Fruit fly (Drosophila melanogaster) whole organism, embryonic: ENCODE measurements around the gene Nulp1.

Experiments
- Abd-B ChIP-seq: fragments of 200-800 bp; sonication (Bioruptor generic); optimal IDR thresholded peaks from 2 replicates; lab custom pipeline; 2018; ENCODE audit warnings: missing biosample characterization, mild to moderate bottlenecking, missing genetic modification characterization, moderate library complexity
- CG10147 ChIP-seq: fragments of 200-800 bp; sonication (Bioruptor generic); optimal IDR thresholded peaks from 2 replicates; lab custom pipeline; 2019; ENCODE audit warnings: missing biosample characterization, mild to moderate bottlenecking, missing genetic modification characterization, moderate library complexity
- CG1024 ChIP-seq: fragments of 200-800 bp; sonication (Bioruptor generic); IDR thresholded peaks from 2 replicates; pipeline ENCODE4 v1.3.6; 2022; ENCODE audit warnings: missing biosample characterization, missing genetic modification characterization
- CG10654 ChIP-seq: fragments of 200-800 bp; sonication (Bioruptor generic); optimal IDR thresholded peaks from 2 replicates; lab custom pipeline; 2016; ENCODE audit warnings: missing biosample characterization, missing genetic modification characterization
- CG1233 ChIP-seq: fragments of 200-800 bp; sonication (Bioruptor generic); optimal IDR thresholded peaks from 4 replicates; lab custom pipeline; 2018; ENCODE audit warnings: missing biosample characterization, mild to moderate bottlenecking, missing genetic modification characterization
- CG12769 ChIP-seq: fragments of 200-800 bp; sonication (Bioruptor generic); optimal IDR thresholded peaks from 2 replicates; lab custom pipeline; 2019; ENCODE audit warnings: missing biosample characterization, mild to moderate bottlenecking, missing genetic modification characterization, moderate library complexity
- CG12942 ChIP-seq: fragments of 200-800 bp; sonication (Bioruptor generic); optimal IDR thresholded peaks from 3 replicates; lab custom pipeline; 2016; ENCODE audit warnings: missing biosample characterization, missing genetic modification characterization
- CG13424 ChIP-seq: fragments of 200-800 bp; sonication (Bioruptor generic); optimal IDR thresholded peaks from 2 replicates; lab custom pipeline; 2019; ENCODE audit warnings: missing biosample characterization, mild to moderate bottlenecking, missing genetic modification characterization, moderate library complexity
- CG16815 ChIP-seq: fragments of 200-800 bp; sonication (Bioruptor generic); optimal IDR thresholded peaks from 3 replicates; lab custom pipeline; 2017; ENCODE audit warnings: missing biosample characterization, mild to moderate bottlenecking, missing genetic modification characterization
- CG17328 ChIP-seq: fragments of 200-800 bp; sonication (Bioruptor generic); IDR thresholded peaks from 2 replicates; pipeline ENCODE4 v1.3.6; 2022; ENCODE audit warnings: missing biosample characterization, missing genetic modification characterization
- CG17385 ChIP-seq: fragments of 200-800 bp; sonication (Bioruptor generic); optimal IDR thresholded peaks from 3 replicates; lab custom pipeline; 2018; ENCODE audit warnings: missing biosample characterization, mild to moderate bottlenecking, missing genetic modification characterization
- CG2120 ChIP-seq: fragments of 200-800 bp; sonication (Bioruptor generic); optimal IDR thresholded peaks from 3 replicates; lab custom pipeline; 2016; ENCODE audit warnings: missing biosample characterization, missing genetic modification characterization
- CG2199 ChIP-seq: fragments of 200-800 bp; sonication (Bioruptor generic); IDR thresholded peaks from 3 replicates; pipeline ENCODE4 v1.3.6; 2022; ENCODE audit warnings: missing biosample characterization, missing genetic modification characterization
- CG2202 ChIP-seq: fragments of 200-800 bp; sonication (Bioruptor generic); optimal IDR thresholded peaks from 2 replicates; lab custom pipeline; 2018; ENCODE audit warnings: missing biosample characterization, mild to moderate bottlenecking, missing genetic modification characterization
- CG30403 ChIP-seq: fragments of 200-800 bp; sonication (Bioruptor generic); optimal IDR thresholded peaks from 3 replicates; lab custom pipeline; 2016; ENCODE audit warnings: missing biosample characterization, missing genetic modification characterization
- CG31441 ChIP-seq: fragments of 200-800 bp; sonication (Bioruptor generic); IDR thresholded peaks from 2 replicates; pipeline ENCODE4 v1.3.6; 2022; ENCODE audit warnings: missing biosample characterization, missing genetic modification characterization
- CG3281 ChIP-seq: fragments of 200-800 bp; sonication (Bioruptor generic); optimal IDR thresholded peaks from 3 replicates; lab custom pipeline; 2017; ENCODE audit warnings: missing biosample characterization, mild to moderate bottlenecking, missing genetic modification characterization
- CG4424 ChIP-seq: fragments of 200-800 bp; sonication (Bioruptor generic); optimal IDR thresholded peaks from 3 replicates; lab custom pipeline; 2016; ENCODE audit warnings: missing biosample characterization, missing genetic modification characterization
- CG6854 ChIP-seq: fragments of 200-800 bp; sonication (Bioruptor generic); optimal IDR thresholded peaks from 3 replicates; lab custom pipeline; 2017; ENCODE audit warnings: missing biosample characterization, mild to moderate bottlenecking, missing genetic modification characterization
- Dek ChIP-seq: fragments of 200-800 bp; sonication (Bioruptor generic); optimal IDR thresholded peaks from 3 replicates; lab custom pipeline; 2019; ENCODE audit warnings: missing biosample characterization, mild to moderate bottlenecking, missing genetic modification characterization, moderate library complexity
- E2f1 ChIP-seq: fragments of 200-800 bp; sonication (Bioruptor generic); IDR thresholded peaks from 2 replicates; pipeline ENCODE4 v1.3.6; 2022; ENCODE audit warnings: missing biosample characterization, missing genetic modification characterization
- Ets65A ChIP-seq: fragments of 200-800 bp; sonication (Bioruptor generic); peaks from one replicate; lab custom pipeline; 2016; ENCODE audit warnings: missing biosample characterization, missing genetic modification characterization
- Gsc ChIP-seq: fragments of 200-800 bp; sonication (Bioruptor generic); IDR thresholded peaks from 2 replicates; pipeline ENCODE4 v1.3.6; 2022; ENCODE audit warnings: missing biosample characterization, missing genetic modification characterization
- Hr51 ChIP-seq, 2 experiments: fragments of 200-800 bp; sonication (Bioruptor generic); optimal IDR thresholded peaks; 2 replicates in 1 of 2; 3 replicates in 1 of 2; lab custom pipeline; 2016 to 2018; ENCODE audit warnings: missing biosample characterization in 2 of 2, missing genetic modification characterization in 2 of 2, mild to moderate bottlenecking in 1 of 2, moderate library complexity in 1 of 2
- Lpt ChIP-seq: fragments of >200 bp; optimal IDR thresholded peaks from 2 replicates; lab custom pipeline; 2018; ENCODE audit warnings: missing biosample characterization, missing genetic modification characterization
- Meics ChIP-seq: fragments of 200-800 bp; sonication (Bioruptor generic); optimal IDR thresholded peaks from 2 replicates; lab custom pipeline; 2017; ENCODE audit warnings: missing biosample characterization, mild to moderate bottlenecking, missing genetic modification characterization
- Mrtf ChIP-seq: fragments of 200-800 bp; sonication (Bioruptor generic); IDR thresholded peaks from 3 replicates; pipeline ENCODE4 v1.3.6; 2022; ENCODE audit warnings: missing biosample characterization, missing genetic modification characterization
- NfI ChIP-seq: fragments of 200-800 bp; sonication (Bioruptor generic); optimal IDR thresholded peaks from 3 replicates; lab custom pipeline; 2018; ENCODE audit warnings: missing biosample characterization, mild to moderate bottlenecking, missing genetic modification characterization, moderate library complexity
- Usf ChIP-seq: fragments of 200-800 bp; sonication (Bioruptor generic); optimal IDR thresholded peaks from 2 replicates; lab custom pipeline; 2017; ENCODE audit warnings: missing genotype, missing biosample characterization, missing genetic modification characterization
- amos ChIP-seq: fragments of 200-800 bp; sonication (Bioruptor generic); IDR thresholded peaks from 2 replicates; pipeline ENCODE4 v1.3.6; 2022; ENCODE audit warnings: missing biosample characterization, missing genetic modification characterization; ENCODE audit not compliant: partially characterized antibody
- bbx ChIP-seq: fragments of 200-800 bp; sonication (Bioruptor generic); IDR thresholded peaks from 2 replicates; pipeline ENCODE4 v1.3.6; 2022; ENCODE audit warnings: missing biosample characterization, missing genetic modification characterization; ENCODE audit not compliant: partially characterized antibody
- bcd ChIP-seq: fragments of 200-800 bp; sonication (Bioruptor generic); optimal IDR thresholded peaks from 2 replicates; lab custom pipeline; 2017; ENCODE audit warnings: missing biosample characterization, mild to moderate bottlenecking, missing genetic modification characterization
- chinmo ChIP-seq: fragments of 200-800 bp; sonication (Bioruptor generic); IDR thresholded peaks from 4 replicates; pipeline ENCODE4 v1.3.6; 2022; ENCODE audit warnings: missing biosample characterization, missing genetic modification characterization; ENCODE audit not compliant: partially characterized antibody
- cwo ChIP-seq: fragments of 200-800 bp; sonication (Bioruptor generic); optimal IDR thresholded peaks from 3 replicates; lab custom pipeline; 2017; ENCODE audit warnings: missing biosample characterization, missing genetic modification characterization, mild to moderate bottlenecking, moderate library complexity, missing genetic modification reagents
- gce ChIP-seq: fragments of 200-800 bp; sonication (Bioruptor generic); IDR thresholded peaks from 3 replicates; pipeline ENCODE4 v1.3.6; 2022; ENCODE audit warnings: missing biosample characterization, missing genetic modification characterization
- gem ChIP-seq: fragments of 200-800 bp; sonication (Bioruptor generic); optimal IDR thresholded peaks from 2 replicates; lab custom pipeline; 2019; ENCODE audit warnings: missing biosample characterization, mild to moderate bottlenecking, missing genetic modification characterization, moderate library complexity
- jing ChIP-seq: fragments of 200-800 bp; sonication (Bioruptor generic); optimal IDR thresholded peaks from 2 replicates; lab custom pipeline; 2018; ENCODE audit warnings: missing biosample characterization, mild to moderate bottlenecking, missing genetic modification characterization
- jumu ChIP-seq: fragments of 200-800 bp; sonication (Bioruptor generic); optimal IDR thresholded peaks from 3 replicates; lab custom pipeline; 2016; ENCODE audit warnings: missing biosample characterization, missing genetic modification characterization
- lab ChIP-seq: fragments of 200-800 bp; sonication (Bioruptor generic); optimal IDR thresholded peaks from 3 replicates; lab custom pipeline; 2017; ENCODE audit warnings: missing biosample characterization, missing genetic modification characterization, mild to moderate bottlenecking, moderate library complexity, missing genetic modification reagents
- mld ChIP-seq: fragments of 200-800 bp; sonication (Bioruptor generic); IDR thresholded peaks from 3 replicates; pipeline ENCODE4 v1.3.6; 2022; ENCODE audit warnings: missing biosample characterization, missing genetic modification characterization; ENCODE audit not compliant: partially characterized antibody
- pan ChIP-seq, 4 experiments: fragments of >200 bp in 3 of 4; fragments of 200-800 bp in 1 of 4; sonication (Bioruptor generic) in 1 of 4; optimal IDR thresholded peaks in 3 of 4; IDR thresholded peaks in 1 of 4; 2 replicates each; pipeline versions ENCODE4 v1.3.6 to Lab custom; 2017 to 2022; ENCODE audit warnings: missing biosample characterization in 2 of 4, missing genetic modification characterization in 2 of 4, mixed read lengths in 1 of 4
- pnt ChIP-seq: fragments of 200-800 bp; sonication (Bioruptor generic); optimal IDR thresholded peaks from 3 replicates; lab custom pipeline; 2016; ENCODE audit warnings: missing biosample characterization, missing genetic modification characterization
- salm ChIP-seq: fragments of 200-800 bp; sonication (Bioruptor generic); optimal IDR thresholded peaks from 2 replicates; lab custom pipeline; 2018; ENCODE audit warnings: missing biosample characterization, mild to moderate bottlenecking, missing genetic modification characterization
- sens-2 ChIP-seq: fragments of 200-800 bp; sonication (Bioruptor generic); IDR thresholded peaks from 2 replicates; pipeline ENCODE4 v1.3.6; 2022; ENCODE audit warnings: missing biosample characterization, missing genetic modification characterization
- sob ChIP-seq: fragments of 200-800 bp; sonication (Bioruptor generic); IDR thresholded peaks from 2 replicates; pipeline ENCODE4 v1.3.6; 2022; ENCODE audit warnings: missing biosample characterization, missing genetic modification characterization
- ssp ChIP-seq: fragments of 200-800 bp; sonication (Bioruptor generic); IDR thresholded peaks from 2 replicates; pipeline ENCODE4 v1.3.6; 2022; ENCODE audit warnings: missing biosample characterization, missing genetic modification characterization
- usp ChIP-seq: fragments of >200 bp; optimal IDR thresholded peaks from 2 replicates; lab custom pipeline; 2017; ENCODE audit warnings: missing biosample characterization, missing genetic modification characterization
- zf30C ChIP-seq: fragments of 200-800 bp; sonication (Bioruptor generic); optimal IDR thresholded peaks from 3 replicates; lab custom pipeline; 2018; ENCODE audit warnings: missing biosample characterization, mild to moderate bottlenecking, missing genetic modification characterization

Nulp1 gene

DNA sequence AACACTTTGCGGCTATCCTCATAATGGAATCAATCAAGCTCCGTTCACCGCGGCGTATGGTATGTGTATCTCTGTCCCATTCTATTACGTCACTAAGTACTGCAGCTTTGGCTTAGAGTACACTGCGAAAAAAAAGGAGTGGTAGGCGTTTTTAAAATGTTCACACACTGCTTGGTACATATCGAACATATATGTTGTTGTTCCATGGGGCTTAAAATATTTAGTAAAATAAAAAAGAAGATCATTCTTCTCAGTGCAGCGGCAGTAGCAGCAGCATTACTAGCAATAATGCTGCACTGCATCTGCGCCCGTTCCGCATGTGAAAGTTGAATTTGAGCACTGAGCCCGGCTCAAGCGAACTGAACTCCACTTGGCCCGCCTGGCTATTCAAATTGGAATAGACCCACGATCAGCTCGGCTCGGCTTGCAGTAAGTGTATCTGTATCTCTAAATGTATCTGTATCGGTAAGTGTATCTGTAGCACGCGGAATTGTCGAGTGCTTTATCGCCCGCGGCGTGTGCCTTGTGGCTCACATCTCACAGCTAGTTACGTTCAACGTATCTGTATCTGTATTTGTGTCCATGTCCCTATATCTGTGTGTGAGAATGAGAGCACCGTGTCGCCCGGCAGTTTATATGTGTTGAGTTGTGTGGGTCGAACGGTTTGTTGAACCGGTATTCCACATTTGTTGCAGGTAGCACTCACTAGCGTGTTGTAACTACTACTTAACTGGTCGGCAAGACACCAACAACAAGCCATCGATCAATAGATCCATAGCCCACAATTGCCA is 43.2 kb downstream of the Nulp1 start (continued):
- peak; percentile 46 for TF ChIP-seq Ets65A (GFP tag; lab: Kevin White, UChicago)
- TF ChIP-seq CG6854 (GFP tag; lab: Kevin White, UChicago), result no peak
- peak; percentile 33 for TF ChIP-seq CG12942 (GFP tag; lab: Kevin White, UChicago)
- TF ChIP-seq Abd-B (GFP tag; lab: Kevin White, UChicago), result peak; percentile 33
- no peak for TF ChIP-seq amos
- TF ChIP-seq sens-2, result no peak
- 0 out of 4 replicates have a peak, but pooled peaks have one; percentile 48 for TF ChIP-seq chinmo (GFP tag; lab: Robert Waterston, UW)
- peak; percentile 63 for TF ChIP-seq CG17328
- peak; percentile 27 for TF ChIP-seq jumu
- peak; percentile 33; the same call in 1 of the 2 replicates for TF ChIP-seq ssp
- peak; percentile 53; the same call in 1 of the 3 replicates for TF ChIP-seq Mrtf
- TF ChIP-seq cwo (GFP tag; lab: Kevin White, UChicago), result peak; percentile 7
- no peak for TF ChIP-seq CG16815 (GFP tag; lab: Kevin White, UChicago)
- peak; percentile 46; the same call in 1 of the 2 replicates for TF ChIP-seq Gsc
- TF ChIP-seq CG13424 (tag; lab: Kevin White, UChicago), result peak; percentile 65
- no peak for TF ChIP-seq Dek (tag; lab: Kevin White, UChicago)
- TF ChIP-seq Usf (GFP tag; lab: Kevin White, UChicago), result no peak
- TF ChIP-seq Lpt (GFP tag; lab: Kevin White, UChicago), result no peak
- TF ChIP-seq jing (GFP tag; lab: Kevin White, UChicago), result peak; percentile 65
- peak; percentile 36 for TF ChIP-seq pnt
- TF ChIP-seq gce (GFP tag; lab: Robert Waterston, UW), result peak; percentile 32; the same call in 1 of the 3 replicates
- peak; percentile 61 for TF ChIP-seq CG4424 (GFP tag; lab: Kevin White, UChicago)
- TF ChIP-seq mld (GFP tag; lab: Robert Waterston, UW), result no peak
- TF ChIP-seq zf30C (GFP tag; lab: Kevin White, UChicago), result no peak
- no peak for TF ChIP-seq CG2120 (GFP tag; lab: Kevin White, UChicago)
- peak; percentile 41 for TF ChIP-seq bcd (GFP tag; lab: Kevin White, UChicago)
- TF ChIP-seq lab (GFP tag; lab: Kevin White, UChicago), result peak; percentile 47
- no peak for TF ChIP-seq CG1233 (GFP tag; lab: Kevin White, UChicago)
- TF ChIP-seq CG3281 (GFP tag; lab: Kevin White, UChicago), result peak; percentile 22
- TF ChIP-seq salm, result peak; percentile 1
- TF ChIP-seq CG31441 (GFP tag; lab: Robert Waterston, UW), result peak; percentile 61
- peak; percentile 46 for TF ChIP-seq CG30403 (GFP tag; lab: Kevin White, UChicago)
- no peak for TF ChIP-seq usp (GFP tag; lab: Kevin White, UChicago)
- peak; percentile 45 for TF ChIP-seq CG10654
- peak; percentile 66 for TF ChIP-seq gem (tag; lab: Kevin White, UChicago)
- TF ChIP-seq CG2199, result 0 out of 3 replicates have a peak, but pooled peaks have one; percentile 15
- no peak for TF ChIP-seq CG2202 (tag; lab: Kevin White, UChicago)
- peak in 1 of 2 experiments; percentile 85 for TF ChIP-seq Hr51 (GFP tag; optimal IDR thresholded peaks at IDR 0.05; lab: Kevin White, UChicago)
- no peak for TF ChIP-seq E2f1 (GFP tag; lab: Robert Waterston, UW)
- TF ChIP-seq CG17385, result peak; percentile 66
- peak; percentile 5 for TF ChIP-seq CG12769 (tag; lab: Kevin White, UChicago)
- peak; percentile 57 for TF ChIP-seq NfI (GFP tag; lab: Kevin White, UChicago)
- TF ChIP-seq CG10147 (GFP tag; lab: Kevin White, UChicago), result no peak
- TF ChIP-seq pan (optimal IDR thresholded peaks at IDR 0.05; lab: Kevin White, UChicago), result no peak
- TF ChIP-seq pan (GFP tag; optimal IDR thresholded peaks at IDR 0.05 in 1 of 2, IDR thresholded peaks at IDR 0.05 in 1 of 2), result peak in 1 of 2 experiments; percentile 69
- TF ChIP-seq CG1024 (GFP tag; lab: Robert Waterston, UW), result peak; percentile 51; the same call in 1 of the 2 replicates
- TF ChIP-seq bbx (GFP tag; lab: Robert Waterston, UW), result no peak
- peak; percentile 46; the same call in 1 of the 2 replicates for TF ChIP-seq sob
- TF ChIP-seq Meics, result peak; percentile 41
